Fruit fly (Drosophila melanogaster) Kc167 (cell line): Measurements from ENCODE around the gene cu.

Source experiments
- Myc ChIP-seq: fragments of >200 bp; optimal IDR thresholded peaks from 2 replicates; lab custom pipeline; 2017; ENCODE audit warnings: missing external identifiers
- Sin3A ChIP-seq: fragments of >200 bp; optimal IDR thresholded peaks from 2 replicates; lab custom pipeline; 2018; ENCODE audit warnings: missing external identifiers
- h ChIP-seq: fragments of >200 bp; optimal IDR thresholded peaks from 3 replicates; lab custom pipeline; 2018; ENCODE audit warnings: missing external identifiers
- insv ChIP-seq: fragments of >200 bp; optimal IDR thresholded peaks from 3 replicates; lab custom pipeline; 2018; ENCODE audit warnings: missing external identifiers
- psq ChIP-seq: fragments of >200 bp; optimal IDR thresholded peaks from 2 replicates; lab custom pipeline; 2017; ENCODE audit warnings: missing external identifiers
- ttk ChIP-seq: sonication (Bioruptor generic); optimal IDR thresholded peaks from 2 replicates; lab custom pipeline; 2017; ENCODE audit warnings: missing external identifiers

- TF ChIP-seq psq (lab: Kevin White, UChicago) = no peak
- TF ChIP-seq h (lab: Kevin White, UChicago) = no peak
- no peak for TF ChIP-seq insv (lab: Kevin White, UChicago)
- TF ChIP-seq Sin3A (lab: Kevin White, UChicago) = no peak
- no peak for TF ChIP-seq ttk (lab: Kevin White, UChicago)
- no peak for TF ChIP-seq Myc (lab: Kevin White, UChicago)
Observed at dm6 chr3R:11231705-11232261, 34.4 kb downstream of the cu start, which contains the start of the genes CG17187 and Dph3.
